Fruit fly (Drosophila melanogaster) whole organism, embryonic: ENCODE results near the gene Nup43.
A peak's percentile ranks its signal among the peaks of the same experiment; 100 is the strongest.

Experiments
- Antp ChIP-seq: fragments of 200-800 bp; sonication (Bioruptor generic); optimal IDR thresholded peaks from 3 replicates; lab custom pipeline; 2016; ENCODE audit warnings: missing biosample characterization, missing genetic modification characterization
- Asciz ChIP-seq: fragments of 200-800 bp; sonication (Bioruptor generic); optimal IDR thresholded peaks from 2 replicates; lab custom pipeline; 2017; ENCODE audit warnings: missing biosample characterization, mild to moderate bottlenecking, missing genetic modification characterization, missing genetic modification reagents
- CG10431 ChIP-seq: fragments of 200-800 bp; sonication (Bioruptor generic); optimal IDR thresholded peaks from 3 replicates; lab custom pipeline; 2018; ENCODE audit warnings: missing biosample characterization, mild to moderate bottlenecking, missing genetic modification characterization
- CG11085 ChIP-seq: fragments of 200-800 bp; sonication (Bioruptor generic); IDR thresholded peaks from 2 replicates; pipeline ENCODE4 v1.3.6; 2022; ENCODE audit warnings: missing biosample characterization, missing genetic modification characterization
- CG11560 ChIP-seq: fragments of 200-800 bp; sonication (Bioruptor generic); IDR thresholded peaks from 3 replicates; pipeline ENCODE4 v1.3.6; 2022; ENCODE audit warnings: missing biosample characterization, missing genetic modification characterization
- CG11695 ChIP-seq: fragments of 200-800 bp; sonication (Bioruptor generic); IDR thresholded peaks from 3 replicates; pipeline ENCODE4 v1.3.6; 2022; ENCODE audit warnings: missing biosample characterization, missing genetic modification characterization
- CG12104 ChIP-seq: fragments of 200-800 bp; sonication (Bioruptor generic); optimal IDR thresholded peaks from 3 replicates; lab custom pipeline; 2016; ENCODE audit warnings: missing biosample characterization, missing genetic modification characterization
- CG2120 ChIP-seq: fragments of 200-800 bp; sonication (Bioruptor generic); optimal IDR thresholded peaks from 3 replicates; lab custom pipeline; 2016; ENCODE audit warnings: missing biosample characterization, missing genetic modification characterization
- CG3407 ChIP-seq: fragments of 200-800 bp; sonication (Bioruptor generic); optimal IDR thresholded peaks from 2 replicates; lab custom pipeline; 2018; ENCODE audit warnings: missing biosample characterization, mild to moderate bottlenecking, missing genetic modification characterization
- CG3847 ChIP-seq: fragments of 200-800 bp; sonication (Bioruptor generic); IDR thresholded peaks from 2 replicates; pipeline ENCODE4 v1.3.6; 2022; ENCODE audit warnings: missing biosample characterization, missing genetic modification characterization
- CG3995 ChIP-seq: fragments of 200-800 bp; sonication (Bioruptor generic); optimal IDR thresholded peaks from 3 replicates; lab custom pipeline; 2016; ENCODE audit warnings: missing biosample characterization, missing genetic modification characterization
- CG4404 ChIP-seq: fragments of 200-800 bp; sonication (Bioruptor generic); IDR thresholded peaks from 2 replicates; pipeline ENCODE4 v1.3.6; 2022; ENCODE audit warnings: missing biosample characterization, missing genetic modification characterization
- CG4424 ChIP-seq: fragments of 200-800 bp; sonication (Bioruptor generic); optimal IDR thresholded peaks from 3 replicates; lab custom pipeline; 2016; ENCODE audit warnings: missing biosample characterization, missing genetic modification characterization
- CG4730 ChIP-seq: fragments of 200-800 bp; sonication (Bioruptor generic); IDR thresholded peaks from 2 replicates; pipeline ENCODE4 v1.3.6; 2022; ENCODE audit warnings: missing biosample characterization, missing genetic modification characterization
- CG5245 ChIP-seq: fragments of 200-800 bp; sonication (Bioruptor generic); optimal IDR thresholded peaks from 3 replicates; lab custom pipeline; 2016; ENCODE audit warnings: missing biosample characterization, missing genetic modification characterization
- CG7786 ChIP-seq: fragments of 200-800 bp; sonication (Bioruptor generic); optimal IDR thresholded peaks from 2 replicates; lab custom pipeline; 2016; ENCODE audit warnings: missing biosample characterization, missing genetic modification characterization
- CG8281 ChIP-seq: fragments of 200-800 bp; sonication (Bioruptor generic); optimal IDR thresholded peaks from 2 replicates; lab custom pipeline; 2018; ENCODE audit warnings: missing biosample characterization, mild to moderate bottlenecking, missing genetic modification characterization, moderate library complexity
- CG8924 ChIP-seq: fragments of 200-800 bp; optimal IDR thresholded peaks from 3 replicates; lab custom pipeline; 2019; ENCODE audit warnings: missing biosample characterization, mild to moderate bottlenecking, missing genetic modification characterization, moderate library complexity
- CG9797 ChIP-seq: fragments of 200-800 bp; sonication (Bioruptor generic); optimal IDR thresholded peaks from 3 replicates; lab custom pipeline; 2018; ENCODE audit warnings: missing biosample characterization, mild to moderate bottlenecking, missing genetic modification characterization
- CG9876 ChIP-seq: fragments of 200-800 bp; sonication (Bioruptor generic); optimal IDR thresholded peaks from 2 replicates; lab custom pipeline; 2016; ENCODE audit warnings: missing biosample characterization, missing genetic modification characterization
- Deaf1 ChIP-seq: fragments of 200-800 bp; optimal IDR thresholded peaks from 3 replicates; lab custom pipeline; 2019; ENCODE audit warnings: missing biosample characterization, mild to moderate bottlenecking, missing genetic modification characterization, moderate library complexity
- Dll ChIP-seq: fragments of 200-800 bp; sonication (Bioruptor generic); IDR thresholded peaks from 4 replicates; pipeline ENCODE4 v1.3.6; 2022; ENCODE audit warnings: missing biosample characterization, missing genetic modification characterization; ENCODE audit not compliant: partially characterized antibody
- Ets65A ChIP-seq: fragments of 200-800 bp; sonication (Bioruptor generic); peaks from one replicate; lab custom pipeline; 2016; ENCODE audit warnings: missing biosample characterization, missing genetic modification characterization
- Fer2 ChIP-seq: fragments of 200-800 bp; sonication (Bioruptor generic); optimal IDR thresholded peaks from 2 replicates; lab custom pipeline; 2018; ENCODE audit warnings: missing biosample characterization, mild to moderate bottlenecking, missing genetic modification characterization, moderate library complexity
- Hr51 ChIP-seq, 2 experiments: fragments of 200-800 bp; sonication (Bioruptor generic); optimal IDR thresholded peaks; 2 replicates in 1 of 2; 3 replicates in 1 of 2; lab custom pipeline; 2016 to 2018; ENCODE audit warnings: missing biosample characterization in 2 of 2, missing genetic modification characterization in 2 of 2, mild to moderate bottlenecking in 1 of 2, moderate library complexity in 1 of 2
- Lim3 ChIP-seq: fragments of 200-800 bp; sonication (Bioruptor generic); IDR thresholded peaks from 2 replicates; pipeline ENCODE4 v1.3.6; 2022; ENCODE audit warnings: missing biosample characterization, missing genetic modification characterization
- Mad ChIP-seq: fragments of 200-800 bp; sonication (Bioruptor generic); optimal IDR thresholded peaks from 2 replicates; lab custom pipeline; 2016; ENCODE audit warnings: missing biosample characterization, missing genetic modification characterization
- Med ChIP-seq: fragments of 200-800 bp; sonication (Bioruptor generic); peaks from one replicate; lab custom pipeline; 2016; ENCODE audit warnings: missing biosample characterization, missing genetic modification characterization, mild to moderate bottlenecking, inconsistent platforms, moderate library complexity
- Myb ChIP-seq: fragments of 200-800 bp; sonication (Bioruptor generic); optimal IDR thresholded peaks from 2 replicates; lab custom pipeline; 2016; ENCODE audit warnings: missing biosample characterization, missing genetic modification characterization
- NK7.1 ChIP-seq: fragments of 200-800 bp; sonication (Bioruptor generic); optimal IDR thresholded peaks from 3 replicates; lab custom pipeline; 2016; ENCODE audit warnings: missing biosample characterization, missing genetic modification characterization
- Pdp1 ChIP-seq, 2 experiments: fragments of 200-800 bp; sonication (Bioruptor generic); optimal IDR thresholded peaks; 3 replicates each; lab custom pipeline; 2016; ENCODE audit warnings: missing biosample characterization in 2 of 2, missing genetic modification characterization in 2 of 2, mild to moderate bottlenecking in 1 of 2, moderate library complexity in 1 of 2
- Six4 ChIP-seq: fragments of 200-800 bp; sonication (Bioruptor generic); optimal IDR thresholded peaks from 2 replicates; lab custom pipeline; 2016; ENCODE audit warnings: missing biosample characterization, missing genetic modification characterization
- YL-1 ChIP-seq: fragments of 200-800 bp; sonication (Bioruptor generic); optimal IDR thresholded peaks from 3 replicates; lab custom pipeline; 2017; ENCODE audit warnings: missing biosample characterization, mild to moderate bottlenecking, missing genetic modification characterization
- abd-A ChIP-seq: fragments of 200-800 bp; sonication (Bioruptor generic); optimal IDR thresholded peaks from 3 replicates; lab custom pipeline; 2019; ENCODE audit warnings: missing biosample characterization, mild to moderate bottlenecking, missing genetic modification characterization, moderate library complexity
- ara ChIP-seq: fragments of 200-800 bp; sonication (Bioruptor generic); IDR thresholded peaks from 2 replicates; pipeline ENCODE4 v1.3.6; 2022; ENCODE audit warnings: missing biosample characterization, missing genetic modification characterization
- ato ChIP-seq: fragments of 200-800 bp; sonication (Bioruptor generic); IDR thresholded peaks from 2 replicates; pipeline ENCODE4 v1.3.6; 2022; ENCODE audit warnings: missing biosample characterization, missing genetic modification characterization; ENCODE audit not compliant: partially characterized antibody
- bab2 ChIP-seq: fragments of 200-800 bp; sonication (Bioruptor generic); optimal IDR thresholded peaks from 2 replicates; lab custom pipeline; 2016; ENCODE audit warnings: missing biosample characterization, missing genetic modification characterization
- cad ChIP-seq: fragments of >200 bp; optimal IDR thresholded peaks from 2 replicates; lab custom pipeline; 2017; ENCODE audit warnings: missing biosample characterization, missing genetic modification characterization
- caup ChIP-seq: fragments of 200-800 bp; sonication (Bioruptor generic); optimal IDR thresholded peaks from 3 replicates; lab custom pipeline; 2017; ENCODE audit warnings: missing biosample characterization, mild to moderate bottlenecking, missing genetic modification characterization, moderate library complexity; ENCODE audit not compliant: severe bottlenecking
- ci ChIP-seq: fragments of 200-800 bp; sonication (Bioruptor generic); IDR thresholded peaks from 3 replicates; pipeline ENCODE4 v1.3.6; 2022; ENCODE audit warnings: missing biosample characterization, missing genetic modification characterization
- crol ChIP-seq: fragments of 200-800 bp; sonication (Bioruptor generic); IDR thresholded peaks from 2 replicates; pipeline ENCODE4 v1.3.6; 2022; ENCODE audit warnings: missing biosample characterization, missing genetic modification characterization
- dysf ChIP-seq: fragments of 200-800 bp; sonication (Bioruptor generic); IDR thresholded peaks from 3 replicates; pipeline ENCODE4 v1.3.6; 2022; ENCODE audit warnings: missing biosample characterization, missing genetic modification characterization
- gsb ChIP-seq: fragments of 200-800 bp; sonication (Bioruptor generic); IDR thresholded peaks from 2 replicates; pipeline ENCODE4 v1.3.6; 2022; ENCODE audit warnings: missing biosample characterization, missing genetic modification characterization
- maf-S ChIP-seq: fragments of 200-800 bp; sonication (Bioruptor generic); optimal IDR thresholded peaks from 2 replicates; lab custom pipeline; 2016; ENCODE audit warnings: missing biosample characterization, missing genetic modification characterization
- odd ChIP-seq: fragments of 200-800 bp; sonication (Bioruptor generic); optimal IDR thresholded peaks from 2 replicates; lab custom pipeline; 2017; ENCODE audit warnings: missing biosample characterization, mild to moderate bottlenecking, missing genetic modification characterization
- pros ChIP-seq: fragments of 200-800 bp; sonication (Bioruptor generic); optimal IDR thresholded peaks from 3 replicates; lab custom pipeline; 2019; ENCODE audit warnings: missing biosample characterization, mild to moderate bottlenecking, missing genetic modification characterization, moderate library complexity
- row ChIP-seq: fragments of 200-800 bp; sonication (Bioruptor generic); IDR thresholded peaks from 3 replicates; pipeline ENCODE4 v1.3.6; 2022; ENCODE audit warnings: missing biosample characterization, missing genetic modification characterization
- sens-2 ChIP-seq: fragments of 200-800 bp; sonication (Bioruptor generic); IDR thresholded peaks from 2 replicates; pipeline ENCODE4 v1.3.6; 2022; ENCODE audit warnings: missing biosample characterization, missing genetic modification characterization
- tgo ChIP-seq: fragments of 200-800 bp; sonication (Bioruptor generic); IDR thresholded peaks from 3 replicates; pipeline ENCODE4 v1.3.6; 2022; ENCODE audit warnings: missing biosample characterization, missing genetic modification characterization
- tx ChIP-seq: fragments of 200-800 bp; sonication (Bioruptor generic); optimal IDR thresholded peaks from 2 replicates; lab custom pipeline; 2016; ENCODE audit warnings: missing biosample characterization, missing genetic modification characterization
- wdn ChIP-seq: fragments of 200-800 bp; sonication (Bioruptor generic); IDR thresholded peaks from 2 replicates; pipeline ENCODE4 v1.3.6; 2022; ENCODE audit warnings: missing biosample characterization, missing genetic modification characterization
- yki ChIP-seq: fragments of >200 bp; optimal IDR thresholded peaks from 3 replicates; lab custom pipeline; 2018

Nup43 gene

dm6 chr3R:18404713-18405112 is 38.3 kb downstream of the Nup43 start, which contains the start of gene CG7685 (continued):
- TF ChIP-seq CG11695 = 0 out of 3 replicates have a peak, but pooled peaks have one; percentile 8
- TF ChIP-seq maf-S (GFP tag; lab: Kevin White, UChicago) = peak; percentile 55
- TF ChIP-seq CG12104 = peak; percentile 57
- TF ChIP-seq Hr51 (GFP tag; optimal IDR thresholded peaks at IDR 0.05; lab: Kevin White, UChicago) = peak; percentile 54 to 62
- peak; percentile 63 for TF ChIP-seq Myb (GFP tag; lab: Kevin White, UChicago)
- no peak for TF ChIP-seq cad
- no peak for TF ChIP-seq wdn
- peak; percentile 84 for TF ChIP-seq YL-1 (GFP tag; lab: Kevin White, UChicago)
- TF ChIP-seq CG9797 (GFP tag; lab: Kevin White, UChicago) = no peak
- TF ChIP-seq CG8924 (tag; lab: Kevin White, UChicago) = peak; percentile 75
- no peak for TF ChIP-seq Dll (GFP tag; lab: Robert Waterston, UW)
- TF ChIP-seq ato (GFP tag; lab: Robert Waterston, UW) = no peak
- TF ChIP-seq Mad (GFP tag; lab: Kevin White, UChicago) = peak; percentile 56
- peak; percentile 74 for TF ChIP-seq caup (GFP tag; lab: Kevin White, UChicago)
- TF ChIP-seq Ets65A (GFP tag; lab: Kevin White, UChicago) = peak; percentile 89
- no peak for TF ChIP-seq yki
- TF ChIP-seq CG4730 (GFP tag; lab: Robert Waterston, UW) = no peak; the same call in 1 of the 2 replicates
- peak; percentile 54 to 68 for TF ChIP-seq Pdp1 (GFP tag; optimal IDR thresholded peaks at IDR 0.05; lab: Kevin White, UChicago)
- TF ChIP-seq Med (GFP tag; lab: Kevin White, UChicago) = peak; percentile 97
- peak; percentile 32 for TF ChIP-seq Deaf1 (tag; lab: Kevin White, UChicago)
- peak; percentile 49 for TF ChIP-seq Antp (GFP tag; lab: Kevin White, UChicago)
- TF ChIP-seq CG3407 = peak; percentile 23
- peak; percentile 37; the same call in 2 of the 3 replicates for TF ChIP-seq tgo (GFP tag; lab: Robert Waterston, UW)
- no peak for TF ChIP-seq CG11560 (tag; lab: Robert Waterston, UW)
- peak; percentile 51; the same call in 1 of the 2 replicates for TF ChIP-seq ara (GFP tag; lab: Robert Waterston, UW)
- TF ChIP-seq gsb (GFP tag; lab: Robert Waterston, UW) = no peak
- peak; percentile 51 for TF ChIP-seq tx
- peak; percentile 85 for TF ChIP-seq CG2120 (GFP tag; lab: Kevin White, UChicago)
- peak; percentile 50; the same call in 1 of the 3 replicates for TF ChIP-seq dysf (GFP tag; lab: Robert Waterston, UW)
- TF ChIP-seq CG3847 (GFP tag; lab: Robert Waterston, UW) = peak; percentile 85
- TF ChIP-seq Lim3 (GFP tag; lab: Robert Waterston, UW) = no peak
- peak; percentile 71 for TF ChIP-seq bab2 (GFP tag; lab: Kevin White, UChicago)
- peak; percentile 5 for TF ChIP-seq NK7.1
- TF ChIP-seq Six4 (GFP tag; lab: Kevin White, UChicago) = peak; percentile 44
- TF ChIP-seq row (GFP tag; lab: Robert Waterston, UW) = peak; percentile 85
- TF ChIP-seq CG8281 (tag; lab: Kevin White, UChicago) = no peak
- TF ChIP-seq CG9876 (GFP tag; lab: Kevin White, UChicago) = no peak
- no peak for TF ChIP-seq CG4404
- TF ChIP-seq CG11085 (GFP tag; lab: Robert Waterston, UW) = no peak
- TF ChIP-seq pros (GFP tag; lab: Kevin White, UChicago) = no peak
- no peak for TF ChIP-seq abd-A (tag; lab: Kevin White, UChicago)
- TF ChIP-seq crol = no peak
- TF ChIP-seq Asciz (GFP tag; lab: Kevin White, UChicago) = peak; percentile 18
- TF ChIP-seq CG4424 (GFP tag; lab: Kevin White, UChicago) = peak; percentile 55
- peak; percentile 33 for TF ChIP-seq Fer2
- peak; percentile 34 for TF ChIP-seq CG5245 (GFP tag; lab: Kevin White, UChicago)
- peak; percentile 65 for TF ChIP-seq ci (GFP tag; lab: Robert Waterston, UW)
- no peak for TF ChIP-seq sens-2 (GFP tag; lab: Robert Waterston, UW)
- peak; percentile 42 for TF ChIP-seq CG3995 (GFP tag; lab: Kevin White, UChicago)
- TF ChIP-seq CG7786 (GFP tag; lab: Kevin White, UChicago) = peak; percentile 53
- TF ChIP-seq CG10431 (GFP tag; lab: Kevin White, UChicago) = peak; percentile 8
- peak; percentile 42 for TF ChIP-seq odd (GFP tag; lab: Kevin White, UChicago)
